Comparison of ENCODE assay signal across 7 fruit fly cellular contexts in genomic region chr2L:11516526-11517441, dm6.
A peak's percentile ranks its signal among the peaks of the same experiment; 100 is the strongest.
TF ChIP-seq lines count a peak whose summit lies in the region.

TSS of gene Dlg5 (minus strand) at chr2L:11517081.
TSS of gene CG4970 (plus strand) at chr2L:11517391.

- peak; percentile 77 to 84 for TF ChIP-seq CTCF in S2 (optimal IDR thresholded peaks at IDR 0.05; lab: Kevin White, UChicago)
- TF ChIP-seq CTCF in whole organism, embryonic (GFP tag; optimal IDR thresholded peaks at IDR 0.05; lab: Kevin White, UChicago), result peak; percentile 88

TF ChIP-seq in whole organism, 6 proteins besides CTCF, POLR2A, EP300 and RAD21:
- TF ChIP-seq EcR (GFP tag; optimal IDR thresholded peaks at IDR 0.05; lab: Kevin White, UChicago) (no peak), CG8478 (optimal IDR thresholded peaks at IDR 0.05; lab: Kevin White, UChicago) (peak; percentile 87)

TF ChIP-seq in whole organism, adult, 20 proteins besides CTCF, POLR2A, EP300 and RAD21 (continues in another document):
- TF ChIP-seq CG5204 (GFP tag; optimal IDR thresholded peaks at IDR 0.05; lab: Kevin White, UChicago), result no peak
- TF ChIP-seq pad (GFP tag; optimal IDR thresholded peaks at IDR 0.05; lab: Kevin White, UChicago), result peak; percentile 52
- no peak for TF ChIP-seq CG33017 (tag; optimal IDR thresholded peaks at IDR 0.05; lab: Kevin White, UChicago)
- TF ChIP-seq CG1620 (GFP tag; optimal IDR thresholded peaks at IDR 0.05; lab: Kevin White, UChicago), result no peak
- TF ChIP-seq Crg-1 (GFP tag; optimal IDR thresholded peaks at IDR 0.05; lab: Kevin White, UChicago), result no peak
- peak; percentile 9 for TF ChIP-seq bab1 (GFP tag; optimal IDR thresholded peaks at IDR 0.05; lab: Kevin White, UChicago)
- peak; percentile 75 for TF ChIP-seq ovo (GFP tag; optimal IDR thresholded peaks at IDR 0.05; lab: Kevin White, UChicago)
- peak; percentile 92 for TF ChIP-seq cic (GFP tag; optimal IDR thresholded peaks at IDR 0.05; lab: Kevin White, UChicago)
- no peak for TF ChIP-seq Clk (GFP tag; optimal IDR thresholded peaks at IDR 0.05; lab: Kevin White, UChicago)
- TF ChIP-seq Hr96 (GFP tag; optimal IDR thresholded peaks at IDR 0.05; lab: Kevin White, UChicago), result peak; percentile 0
- peak; percentile 17 for TF ChIP-seq Mnt (GFP tag; optimal IDR thresholded peaks at IDR 0.05; lab: Kevin White, UChicago)
- no peak for TF ChIP-seq CG14711 (tag; optimal IDR thresholded peaks at IDR 0.05; lab: Kevin White, UChicago)
- TF ChIP-seq CG11617 (GFP tag; optimal IDR thresholded peaks at IDR 0.05; lab: Kevin White, UChicago), result no peak
- peak; percentile 2 for TF ChIP-seq tj (GFP tag; optimal IDR thresholded peaks at IDR 0.05; lab: Kevin White, UChicago)
- TF ChIP-seq CG7101 (tag; optimal IDR thresholded peaks at IDR 0.05; lab: Kevin White, UChicago), result no peak
- no peak for TF ChIP-seq toe (GFP tag; optimal IDR thresholded peaks at IDR 0.05; lab: Kevin White, UChicago)
- no peak for TF ChIP-seq kay (GFP tag; lab: Kevin White, UChicago; ENCODE audit: borderline replicate concordance)
- TF ChIP-seq CG7045 (GFP tag; optimal IDR thresholded peaks at IDR 0.05; lab: Kevin White, UChicago), result peak; percentile 7

TF ChIP-seq in whole organism, embryonic, 481 proteins besides CTCF, POLR2A, EP300 and RAD21 (continues in another document):
- TF ChIP-seq CG32772 (GFP tag; IDR thresholded peaks at IDR 0.05; lab: Robert Waterston, UW), result peak; percentile 56; the same call in 1 of the 2 replicates
- no peak for TF ChIP-seq run (tag; optimal IDR thresholded peaks at IDR 0.05; lab: Kevin White, UChicago)
- TF ChIP-seq Hr51 (GFP tag; optimal IDR thresholded peaks at IDR 0.05; lab: Kevin White, UChicago), result no peak
- TF ChIP-seq Ets97D (GFP tag; optimal IDR thresholded peaks at IDR 0.05; lab: Kevin White, UChicago), result peak; percentile 73
- TF ChIP-seq CG9932 (GFP tag; IDR thresholded peaks at IDR 0.05; lab: Robert Waterston, UW), result peak; percentile 20; the same call in 1 of the 2 replicates
- peak; percentile 82 for TF ChIP-seq CG16813 (GFP tag; IDR thresholded peaks at IDR 0.05; lab: Robert Waterston, UW; ENCODE audit: partially characterized antibody)
- no peak for TF ChIP-seq CG2678 (tag; optimal IDR thresholded peaks at IDR 0.05; lab: Kevin White, UChicago)
- TF ChIP-seq CG12071 (GFP tag; optimal IDR thresholded peaks at IDR 0.05; lab: Kevin White, UChicago), result no peak
- TF ChIP-seq bigmax (GFP tag; optimal IDR thresholded peaks at IDR 0.05; lab: Kevin White, UChicago), result no peak
- TF ChIP-seq trem (tag; optimal IDR thresholded peaks at IDR 0.05; lab: Kevin White, UChicago), result peak; percentile 93
- peak; percentile 80 for TF ChIP-seq CG15514 (GFP tag; optimal IDR thresholded peaks at IDR 0.05; lab: Kevin White, UChicago)
- TF ChIP-seq CG32767 (GFP tag; IDR thresholded peaks at IDR 0.05; lab: Robert Waterston, UW), result no peak
- peak; percentile 23 for TF ChIP-seq HmgZ (tag; optimal IDR thresholded peaks at IDR 0.05; lab: Kevin White, UChicago)
- TF ChIP-seq Nf-YB (GFP tag; optimal IDR thresholded peaks at IDR 0.05; lab: Kevin White, UChicago), result peak; percentile 89
- TF ChIP-seq Med (GFP tag; lab: Kevin White, UChicago), result peak; percentile 51
- peak; percentile 27; the same call in 1 of the 3 replicates for TF ChIP-seq Dbx (GFP tag; IDR thresholded peaks at IDR 0.05; lab: Robert Waterston, UW)
- TF ChIP-seq CG12942 (GFP tag; optimal IDR thresholded peaks at IDR 0.05; lab: Kevin White, UChicago), result no peak
- peak; percentile 22 for TF ChIP-seq pnt (GFP tag; optimal IDR thresholded peaks at IDR 0.05; lab: Kevin White, UChicago)

TF ChIP-seq in whole organism, prepupa, 60 proteins besides CTCF, POLR2A, EP300 and RAD21:
- TF ChIP-seq CG6163 (GFP tag; IDR thresholded peaks at IDR 0.05; lab: Robert Waterston, UW) (no peak), CG6854 (GFP tag; optimal IDR thresholded peaks at IDR 0.05; lab: Kevin White, UChicago) (peak; percentile 80), eg (GFP tag; IDR thresholded peaks at IDR 0.05; lab: Robert Waterston, UW) (peak; percentile 35; the same call in 1 of the 3 replicates), CG11762 (GFP tag; optimal IDR thresholded peaks at IDR 0.05; lab: Kevin White, UChicago; ENCODE audit: insufficient read depth) (no peak), CG6792 (GFP tag; optimal IDR thresholded peaks at IDR 0.05; lab: Kevin White, UChicago) (no peak), Eip78C (GFP tag; lab: Kevin White, UChicago) (peak; percentile 66), CG16779 (tag; optimal IDR thresholded peaks at IDR 0.05; lab: Kevin White, UChicago) (peak; percentile 64), Eip75B (GFP tag; optimal IDR thresholded peaks at IDR 0.05; lab: Kevin White, UChicago) (no peak), CG34406 (GFP tag; optimal IDR thresholded peaks at IDR 0.05; lab: Kevin White, UChicago) (peak; percentile 19), CG15336 (GFP tag; IDR thresholded peaks at IDR 0.05; lab: Robert Waterston, UW) (peak; percentile 26; the same call in 1 of the 2 replicates), Sox15 (GFP tag; optimal IDR thresholded peaks at IDR 0.05; lab: Kevin White, UChicago) (no peak), ss (GFP tag; optimal IDR thresholded peaks at IDR 0.05; lab: Kevin White, UChicago) (peak in 1 of 2 experiments; percentile 0), CG8119 (GFP tag; IDR thresholded peaks at IDR 0.05; lab: Robert Waterston, UW) (0 out of 3 replicates have a peak, but pooled peaks have one; percentile 16), vri (GFP tag; optimal IDR thresholded peaks at IDR 0.05; lab: Kevin White, UChicago) (peak; percentile 2)

TF ChIP-seq in whole organism, pupa, 21 proteins besides CTCF, POLR2A, EP300 and RAD21:
- no peak for TF ChIP-seq CG8159 (tag; optimal IDR thresholded peaks at IDR 0.05; lab: Kevin White, UChicago)
- peak; percentile 73 for TF ChIP-seq EcR (GFP tag; optimal IDR thresholded peaks at IDR 0.05; lab: Kevin White, UChicago)
- no peak for TF ChIP-seq CG17806 (tag; optimal IDR thresholded peaks at IDR 0.05; lab: Kevin White, UChicago)
- TF ChIP-seq CG8301 (tag; optimal IDR thresholded peaks at IDR 0.05; lab: Kevin White, UChicago), result no peak
- no peak for TF ChIP-seq D1 (tag; optimal IDR thresholded peaks at IDR 0.05; lab: Kevin White, UChicago)
- peak; percentile 67 for TF ChIP-seq CG12605 (GFP tag; IDR thresholded peaks at IDR 0.05; lab: Robert Waterston, UW)
- TF ChIP-seq Snoo (tag; optimal IDR thresholded peaks at IDR 0.05; lab: Kevin White, UChicago), result no peak
- TF ChIP-seq CG10348 (GFP tag; IDR thresholded peaks at IDR 0.05; lab: Robert Waterston, UW), result no peak
- peak; percentile 64; the same call in 1 of the 3 replicates for TF ChIP-seq CG4496 (GFP tag; IDR thresholded peaks at IDR 0.05; lab: Robert Waterston, UW)
- peak; percentile 25 for TF ChIP-seq CG34367 (tag; optimal IDR thresholded peaks at IDR 0.05; lab: Kevin White, UChicago)
- TF ChIP-seq Ets98B (GFP tag; IDR thresholded peaks at IDR 0.05; lab: Robert Waterston, UW), result 0 out of 2 replicates have a peak, but pooled peaks have one; percentile 11
- no peak for TF ChIP-seq CG32121 (GFP tag; IDR thresholded peaks at IDR 0.05; lab: Robert Waterston, UW)
- TF ChIP-seq gl (tag; optimal IDR thresholded peaks at IDR 0.05; lab: Kevin White, UChicago), result no peak

TF ChIP-seq in whole organism, wandering third instar larva, 38 proteins besides CTCF, POLR2A, EP300 and RAD21 (continues in another document):
- no peak for TF ChIP-seq sage (GFP tag; optimal IDR thresholded peaks at IDR 0.05; lab: Kevin White, UChicago)
- no peak for TF ChIP-seq dmrt93B (GFP tag; optimal IDR thresholded peaks at IDR 0.05; lab: Kevin White, UChicago)
- no peak for TF ChIP-seq GATAd (GFP tag; optimal IDR thresholded peaks at IDR 0.05; lab: Kevin White, UChicago)
- no peak for TF ChIP-seq Vsx2 (GFP tag; optimal IDR thresholded peaks at IDR 0.05; lab: Kevin White, UChicago; ENCODE audit: partially characterized antibody)
- no peak for TF ChIP-seq HLH106 (tag; optimal IDR thresholded peaks at IDR 0.05; lab: Kevin White, UChicago)
- no peak for TF ChIP-seq dl (GFP tag; optimal IDR thresholded peaks at IDR 0.05; lab: Kevin White, UChicago; ENCODE audit: insufficient read depth in 1 of 2, partially characterized antibody in 2 of 2)
- peak; percentile 58 for TF ChIP-seq Myc (optimal IDR thresholded peaks at IDR 0.05; lab: Kevin White, UChicago)
- peak; percentile 1 for TF ChIP-seq Jra (GFP tag; optimal IDR thresholded peaks at IDR 0.05; lab: Kevin White, UChicago)
- no peak for TF ChIP-seq tai (GFP tag; optimal IDR thresholded peaks at IDR 0.05; lab: Kevin White, UChicago)
- TF ChIP-seq Mio (GFP tag; optimal IDR thresholded peaks at IDR 0.05; lab: Kevin White, UChicago), result no peak
- no peak for TF ChIP-seq foxo (GFP tag; optimal IDR thresholded peaks at IDR 0.05; lab: Kevin White, UChicago)
- TF ChIP-seq woc (GFP tag; optimal IDR thresholded peaks at IDR 0.05; lab: Kevin White, UChicago), result no peak
- no peak for TF ChIP-seq fru (GFP tag; optimal IDR thresholded peaks at IDR 0.05; lab: Kevin White, UChicago)
- no peak for TF ChIP-seq Rel (GFP tag; optimal IDR thresholded peaks at IDR 0.05; lab: Kevin White, UChicago)
- no peak for TF ChIP-seq Rel (tag; optimal IDR thresholded peaks at IDR 0.05; lab: Kevin White, UChicago)
- TF ChIP-seq Hr83 (GFP tag; optimal IDR thresholded peaks at IDR 0.05; lab: Kevin White, UChicago; ENCODE audit: poor library complexity, severe bottlenecking), result no peak
- peak; percentile 55 for TF ChIP-seq Abd-B (GFP tag; optimal IDR thresholded peaks at IDR 0.05; lab: Kevin White, UChicago)
- TF ChIP-seq Hr78 (GFP tag; optimal IDR thresholded peaks at IDR 0.05; lab: Kevin White, UChicago), result no peak
- TF ChIP-seq dsf (GFP tag; optimal IDR thresholded peaks at IDR 0.05; lab: Kevin White, UChicago; ENCODE audit: borderline replicate concordance), result no peak
- peak; percentile 75 for TF ChIP-seq N (GFP tag; optimal IDR thresholded peaks at IDR 0.05; lab: Kevin White, UChicago)
- TF ChIP-seq psq (GFP tag; optimal IDR thresholded peaks at IDR 0.05; lab: Kevin White, UChicago), result no peak
- TF ChIP-seq br (GFP tag; optimal IDR thresholded peaks at IDR 0.05; lab: Kevin White, UChicago), result no peak
- TF ChIP-seq jim (GFP tag; optimal IDR thresholded peaks at IDR 0.05; lab: Kevin White, UChicago), result peak; percentile 40
- TF ChIP-seq h (GFP tag; optimal IDR thresholded peaks at IDR 0.05; lab: Kevin White, UChicago), result no peak
- TF ChIP-seq usp (GFP tag; optimal IDR thresholded peaks at IDR 0.05; lab: Kevin White, UChicago), result no peak
- TF ChIP-seq pan (optimal IDR thresholded peaks at IDR 0.05; lab: Kevin White, UChicago), result no peak
- no peak for TF ChIP-seq OdsH (GFP tag; optimal IDR thresholded peaks at IDR 0.05; lab: Kevin White, UChicago)
- no peak for TF ChIP-seq CG9705 (GFP tag; optimal IDR thresholded peaks at IDR 0.05; lab: Kevin White, UChicago)
- TF ChIP-seq brk (GFP tag; optimal IDR thresholded peaks at IDR 0.05; lab: Kevin White, UChicago), result no peak
- TF ChIP-seq sv (GFP tag; optimal IDR thresholded peaks at IDR 0.05; lab: Kevin White, UChicago), result no peak
- no peak for TF ChIP-seq lola (GFP tag; optimal IDR thresholded peaks at IDR 0.05; lab: Kevin White, UChicago)
- TF ChIP-seq CG32264 (GFP tag; optimal IDR thresholded peaks at IDR 0.05; lab: Kevin White, UChicago), result no peak
- no peak for TF ChIP-seq rgr (GFP tag; optimal IDR thresholded peaks at IDR 0.05; lab: Kevin White, UChicago)
